Fruit fly (Drosophila melanogaster) whole organism, embryonic: Measurements from ENCODE around the gene Or67d.

Experiments
- Bdp1 ChIP-seq: fragments of 200-800 bp; sonication (Bioruptor generic); optimal IDR thresholded peaks from 3 replicates; lab custom pipeline; 2016; ENCODE audit warnings: missing biosample characterization, missing genetic modification characterization
- CG10565 ChIP-seq: fragments of 200-800 bp; sonication (Bioruptor generic); optimal IDR thresholded peaks from 3 replicates; lab custom pipeline; 2016; ENCODE audit warnings: missing biosample characterization, mild to moderate bottlenecking, missing genetic modification characterization
- CG11247 ChIP-seq: fragments of 200-800 bp; sonication (Bioruptor generic); IDR thresholded peaks from 2 replicates; pipeline ENCODE4 v1.3.6; 2022; ENCODE audit warnings: missing biosample characterization, missing genetic modification characterization
- CG11504 ChIP-seq: fragments of 200-800 bp; sonication (Bioruptor generic); optimal IDR thresholded peaks from 3 replicates; lab custom pipeline; 2019; ENCODE audit warnings: missing biosample characterization, mild to moderate bottlenecking, missing genetic modification characterization, moderate library complexity
- CG12219 ChIP-seq: fragments of 200-800 bp; sonication (Bioruptor generic); optimal IDR thresholded peaks from 3 replicates; lab custom pipeline; 2018; ENCODE audit warnings: missing biosample characterization, mild to moderate bottlenecking, missing genetic modification characterization
- CG12236 ChIP-seq: fragments of 200-800 bp; sonication (Bioruptor generic); optimal IDR thresholded peaks from 2 replicates; lab custom pipeline; 2016; ENCODE audit warnings: missing biosample characterization, missing genetic modification characterization
- CG1233 ChIP-seq: fragments of 200-800 bp; sonication (Bioruptor generic); optimal IDR thresholded peaks from 4 replicates; lab custom pipeline; 2018; ENCODE audit warnings: missing biosample characterization, mild to moderate bottlenecking, missing genetic modification characterization
- CG1602 ChIP-seq: fragments of 200-800 bp; sonication (Bioruptor generic); optimal IDR thresholded peaks from 3 replicates; lab custom pipeline; 2016; ENCODE audit warnings: missing biosample characterization, missing genetic modification characterization
- CG17361 ChIP-seq: fragments of 200-800 bp; sonication (Bioruptor generic); IDR thresholded peaks from 3 replicates; pipeline ENCODE4 v1.3.6; 2022; ENCODE audit warnings: missing biosample characterization, missing genetic modification characterization
- CG17568 ChIP-seq: fragments of 200-800 bp; sonication (Bioruptor generic); optimal IDR thresholded peaks from 2 replicates; lab custom pipeline; 2018; ENCODE audit warnings: missing biosample characterization, mild to moderate bottlenecking, missing genetic modification characterization, moderate library complexity
- CG1832 ChIP-seq: fragments of 200-800 bp; sonication (Bioruptor generic); optimal IDR thresholded peaks from 2 replicates; lab custom pipeline; 2017; ENCODE audit warnings: missing biosample characterization, mild to moderate bottlenecking, missing genetic modification characterization, inconsistent platforms
- CG33557 ChIP-seq: fragments of 200-800 bp; sonication (Bioruptor generic); optimal IDR thresholded peaks from 2 replicates; lab custom pipeline; 2019; ENCODE audit warnings: missing biosample characterization, mild to moderate bottlenecking, missing genetic modification characterization, moderate library complexity
- CG42726 ChIP-seq: fragments of 200-800 bp; sonication (Bioruptor generic); IDR thresholded peaks from 2 replicates; pipeline ENCODE4 v1.3.6; 2022; ENCODE audit warnings: missing biosample characterization, missing genetic modification characterization; ENCODE audit not compliant: partially characterized antibody
- CG43689 ChIP-seq: fragments of 200-800 bp; sonication (Bioruptor generic); IDR thresholded peaks from 2 replicates; pipeline ENCODE4 v1.3.6; 2022; ENCODE audit warnings: missing biosample characterization, missing genetic modification characterization
- CG4404 ChIP-seq: fragments of 200-800 bp; sonication (Bioruptor generic); IDR thresholded peaks from 2 replicates; pipeline ENCODE4 v1.3.6; 2022; ENCODE audit warnings: missing biosample characterization, missing genetic modification characterization
- CG5245 ChIP-seq: fragments of 200-800 bp; sonication (Bioruptor generic); optimal IDR thresholded peaks from 3 replicates; lab custom pipeline; 2016; ENCODE audit warnings: missing biosample characterization, missing genetic modification characterization
- CG5953 ChIP-seq: fragments of 200-800 bp; sonication (Bioruptor generic); IDR thresholded peaks from 2 replicates; pipeline ENCODE4 v1.3.6; 2022; ENCODE audit warnings: missing biosample characterization, missing genetic modification characterization
- CG6272 ChIP-seq: fragments of 200-800 bp; sonication (Bioruptor generic); IDR thresholded peaks from 2 replicates; pipeline ENCODE4 v1.3.6; 2022; ENCODE audit warnings: missing biosample characterization, missing genetic modification characterization
- CG7556 ChIP-seq: fragments of 200-800 bp; sonication (Bioruptor generic); optimal IDR thresholded peaks from 2 replicates; lab custom pipeline; 2017; ENCODE audit warnings: missing biosample characterization, mild to moderate bottlenecking, missing genetic modification characterization
- CG7745 ChIP-seq: fragments of 200-800 bp; sonication (Bioruptor generic); optimal IDR thresholded peaks from 2 replicates; lab custom pipeline; 2018; ENCODE audit warnings: missing biosample characterization, mild to moderate bottlenecking, missing genetic modification characterization, moderate library complexity
- CG8388 ChIP-seq: fragments of 200-800 bp; sonication (Bioruptor generic); optimal IDR thresholded peaks from 2 replicates; lab custom pipeline; 2019; ENCODE audit warnings: missing biosample characterization, mild to moderate bottlenecking, missing genetic modification characterization, moderate library complexity
- CG9797 ChIP-seq: fragments of 200-800 bp; sonication (Bioruptor generic); optimal IDR thresholded peaks from 3 replicates; lab custom pipeline; 2018; ENCODE audit warnings: missing biosample characterization, mild to moderate bottlenecking, missing genetic modification characterization
- Dbx ChIP-seq: fragments of 200-800 bp; sonication (Bioruptor generic); IDR thresholded peaks from 3 replicates; pipeline ENCODE4 v1.3.6; 2022; ENCODE audit warnings: missing biosample characterization, missing genetic modification characterization
- Dll ChIP-seq: fragments of 200-800 bp; sonication (Bioruptor generic); IDR thresholded peaks from 4 replicates; pipeline ENCODE4 v1.3.6; 2022; ENCODE audit warnings: missing biosample characterization, missing genetic modification characterization; ENCODE audit not compliant: partially characterized antibody
- Fer2 ChIP-seq: fragments of 200-800 bp; sonication (Bioruptor generic); optimal IDR thresholded peaks from 2 replicates; lab custom pipeline; 2018; ENCODE audit warnings: missing biosample characterization, mild to moderate bottlenecking, missing genetic modification characterization, moderate library complexity
- MTF-1 ChIP-seq: fragments of 200-800 bp; sonication (Bioruptor generic); optimal IDR thresholded peaks from 2 replicates; lab custom pipeline; 2018; ENCODE audit warnings: missing biosample characterization, mild to moderate bottlenecking, missing genetic modification characterization, borderline replicate concordance
- Mad ChIP-seq: fragments of 200-800 bp; sonication (Bioruptor generic); optimal IDR thresholded peaks from 2 replicates; lab custom pipeline; 2016; ENCODE audit warnings: missing biosample characterization, missing genetic modification characterization
- Meics ChIP-seq: fragments of 200-800 bp; sonication (Bioruptor generic); optimal IDR thresholded peaks from 2 replicates; lab custom pipeline; 2017; ENCODE audit warnings: missing biosample characterization, mild to moderate bottlenecking, missing genetic modification characterization
- Myb ChIP-seq: fragments of 200-800 bp; sonication (Bioruptor generic); optimal IDR thresholded peaks from 2 replicates; lab custom pipeline; 2016; ENCODE audit warnings: missing biosample characterization, missing genetic modification characterization
- Oaz ChIP-seq: fragments of 200-800 bp; sonication (Bioruptor generic); IDR thresholded peaks from 2 replicates; pipeline ENCODE4 v1.3.6; 2022; ENCODE audit warnings: missing biosample characterization, missing genetic modification characterization
- Sox100B ChIP-seq: fragments of 200-800 bp; sonication (Bioruptor generic); optimal IDR thresholded peaks from 3 replicates; lab custom pipeline; 2018; ENCODE audit warnings: missing biosample characterization, mild to moderate bottlenecking, missing genetic modification characterization
- TFAM ChIP-seq: fragments of 200-800 bp; sonication (Bioruptor generic); optimal IDR thresholded peaks from 2 replicates; lab custom pipeline; 2017; ENCODE audit warnings: missing biosample characterization, missing genetic modification characterization, inconsistent platforms
- Xbp1 ChIP-seq: fragments of 200-800 bp; sonication (Bioruptor generic); optimal IDR thresholded peaks from 3 replicates; lab custom pipeline; 2016; ENCODE audit warnings: missing biosample characterization, mild to moderate bottlenecking, missing genetic modification characterization
- bab2 ChIP-seq: fragments of 200-800 bp; sonication (Bioruptor generic); optimal IDR thresholded peaks from 2 replicates; lab custom pipeline; 2016; ENCODE audit warnings: missing biosample characterization, missing genetic modification characterization
- br ChIP-seq: fragments of >200 bp; optimal IDR thresholded peaks from 2 replicates; lab custom pipeline; 2017
- chinmo ChIP-seq: fragments of 200-800 bp; sonication (Bioruptor generic); IDR thresholded peaks from 4 replicates; pipeline ENCODE4 v1.3.6; 2022; ENCODE audit warnings: missing biosample characterization, missing genetic modification characterization; ENCODE audit not compliant: partially characterized antibody
- chn ChIP-seq: fragments of 200-800 bp; sonication (Bioruptor generic); optimal IDR thresholded peaks from 2 replicates; lab custom pipeline; 2016; ENCODE audit warnings: missing biosample characterization, missing genetic modification characterization
- fru ChIP-seq: fragments of >200 bp; optimal IDR thresholded peaks from 2 replicates; lab custom pipeline; 2017
- hth ChIP-seq: fragments of >200 bp; optimal IDR thresholded peaks from 2 replicates; lab custom pipeline; 2017; ENCODE audit warnings: inconsistent platforms
- jigr1 ChIP-seq: fragments of 200-800 bp; sonication (Bioruptor generic); IDR thresholded peaks from 3 replicates; pipeline ENCODE4 v1.3.6; 2022; ENCODE audit warnings: missing biosample characterization, missing genetic modification characterization
- klu ChIP-seq: fragments of 200-800 bp; sonication (Bioruptor generic); IDR thresholded peaks from 2 replicates; pipeline ENCODE4 v1.3.6; 2022; ENCODE audit warnings: missing biosample characterization, missing genetic modification characterization
- lola ChIP-seq, 3 experiments: fragments of >200 bp in 2 of 3; fragments of 200-800 bp in 1 of 3; sonication (Bioruptor generic) in 1 of 3; optimal IDR thresholded peaks; 2 replicates each; lab custom pipeline; 2017 to 2019; ENCODE audit warnings: missing biosample characterization in 3 of 3, missing genetic modification characterization in 3 of 3, mild to moderate bottlenecking in 1 of 3, moderate library complexity in 1 of 3
- otp ChIP-seq: fragments of 200-800 bp; sonication (Bioruptor generic); IDR thresholded peaks from 3 replicates; pipeline ENCODE4, ENCODE4 v1.3.6; 2022; ENCODE audit warnings: missing biosample characterization, missing genetic modification characterization
- pho ChIP-seq: fragments of 200-800 bp; sonication (Bioruptor generic); optimal IDR thresholded peaks from 2 replicates; lab custom pipeline; 2016; ENCODE audit warnings: missing biosample characterization, missing genetic modification characterization
- run ChIP-seq: fragments of 200-800 bp; sonication (Bioruptor generic); optimal IDR thresholded peaks from 3 replicates; lab custom pipeline; 2018; ENCODE audit warnings: missing biosample characterization, mild to moderate bottlenecking, missing genetic modification characterization
- sc ChIP-seq, 3 experiments: fragments of >200 bp in 2 of 3; fragments of 200-800 bp in 1 of 3; sonication (Bioruptor generic) in 1 of 3; optimal IDR thresholded peaks; 2 replicates in 2 of 3; 3 replicates in 1 of 3; lab custom pipeline; 2017; ENCODE audit warnings: mild to moderate bottlenecking in 1 of 3, missing biosample characterization in 1 of 3, missing genetic modification characterization in 1 of 3, missing genetic modification reagents in 1 of 3
- sd ChIP-seq: fragments of 200-800 bp; sonication (Bioruptor generic); optimal IDR thresholded peaks from 3 replicates; lab custom pipeline; 2018; ENCODE audit warnings: missing biosample characterization, mild to moderate bottlenecking, missing genetic modification characterization, moderate library complexity
- seq ChIP-seq: fragments of 200-800 bp; sonication (Bioruptor generic); IDR thresholded peaks from 2 replicates; pipeline ENCODE4 v1.3.6; 2022; ENCODE audit warnings: missing biosample characterization, missing genetic modification characterization
- tap ChIP-seq: fragments of 200-800 bp; optimal IDR thresholded peaks from 3 replicates; lab custom pipeline; 2019; ENCODE audit warnings: missing biosample characterization, mild to moderate bottlenecking, missing genetic modification characterization, moderate library complexity
- tll ChIP-seq, 2 experiments: fragments of 200-800 bp in 1 of 2; fragments of >200 bp in 1 of 2; sonication (Bioruptor generic) in 1 of 2; optimal IDR thresholded peaks; 2 replicates each; lab custom pipeline; 2017 to 2019; ENCODE audit warnings: missing biosample characterization in 2 of 2, missing genetic modification characterization in 2 of 2, mild to moderate bottlenecking in 1 of 2, moderate library complexity in 1 of 2
- vvl ChIP-seq: fragments of 200-800 bp; sonication (Bioruptor generic); IDR thresholded peaks from 2 replicates; pipeline ENCODE4 v1.3.6; 2022; ENCODE audit warnings: missing biosample characterization, missing genetic modification characterization

The Or67d gene

DNA sequence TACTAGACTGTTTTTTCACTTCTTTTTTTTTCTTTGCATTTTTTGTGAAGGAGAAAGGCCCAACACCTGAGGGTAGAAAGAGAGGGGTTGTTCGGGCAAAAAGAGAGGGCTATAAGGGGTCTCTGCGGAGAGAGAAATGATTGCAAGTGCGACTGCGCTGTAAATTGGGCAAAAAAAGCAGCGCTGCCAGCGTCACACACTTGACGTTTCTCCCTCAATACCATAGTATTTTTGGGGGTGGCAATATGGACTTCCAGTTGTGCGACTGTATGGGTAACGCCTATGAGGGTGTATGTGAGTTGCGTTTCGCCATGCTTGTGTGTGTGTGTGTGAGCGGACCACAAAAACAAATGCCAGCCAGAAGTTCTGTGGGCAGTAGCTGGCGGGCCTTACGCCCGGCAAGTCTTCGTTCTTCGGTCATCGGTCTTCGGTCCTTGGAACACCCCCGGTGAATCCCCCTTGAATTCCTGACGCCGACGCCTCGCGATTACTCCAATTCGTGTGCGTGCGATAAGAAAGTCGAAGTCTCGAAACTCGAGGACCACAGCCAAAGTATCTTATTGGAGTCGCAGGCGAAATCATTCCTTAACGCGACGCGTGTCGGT lies 33.4 kb downstream of the Or67d start (continued):
- TF ChIP-seq CG11504 (tag; lab: Kevin White, UChicago): no peak
- no peak for TF ChIP-seq CG8388 (GFP tag; lab: Kevin White, UChicago)
- no peak for TF ChIP-seq CG12236 (GFP tag; lab: Kevin White, UChicago)
- no peak for TF ChIP-seq CG17568
- TF ChIP-seq CG5245 (GFP tag; lab: Kevin White, UChicago): no peak
- no peak for TF ChIP-seq Oaz (GFP tag; lab: Robert Waterston, UW)
- no peak for TF ChIP-seq CG4404 (GFP tag; lab: Robert Waterston, UW)
- TF ChIP-seq CG43689 (GFP tag; lab: Robert Waterston, UW): no peak
- TF ChIP-seq CG12219: no peak
- TF ChIP-seq Meics (GFP tag; lab: Kevin White, UChicago): no peak
- no peak for TF ChIP-seq klu (GFP tag; lab: Robert Waterston, UW)
- no peak for TF ChIP-seq Fer2 (tag; lab: Kevin White, UChicago)
- no peak for TF ChIP-seq MTF-1
- TF ChIP-seq CG33557: no peak
- TF ChIP-seq Myb: no peak
- TF ChIP-seq CG5953 (GFP tag; lab: Robert Waterston, UW): 0 out of 2 replicates have a peak, but pooled peaks have one; percentile 19
- 0 out of 4 replicates have a peak, but pooled peaks have one; percentile 48 for TF ChIP-seq chinmo (GFP tag; lab: Robert Waterston, UW)
- no peak for TF ChIP-seq CG11247
- no peak for TF ChIP-seq TFAM (GFP tag; lab: Kevin White, UChicago)
- no peak for TF ChIP-seq Dll (GFP tag; lab: Robert Waterston, UW)
- no peak for TF ChIP-seq lola (GFP tag; optimal IDR thresholded peaks at IDR 0.05; lab: Kevin White, UChicago)
- TF ChIP-seq CG6272: no peak
- no peak for TF ChIP-seq sd
- no peak for TF ChIP-seq bab2 (GFP tag; lab: Kevin White, UChicago)
- no peak for TF ChIP-seq jigr1 (GFP tag; lab: Robert Waterston, UW)
- no peak for TF ChIP-seq CG17361 (GFP tag; lab: Robert Waterston, UW)
- TF ChIP-seq CG1602 (GFP tag; lab: Kevin White, UChicago): no peak
- TF ChIP-seq CG7745 (tag; lab: Kevin White, UChicago): no peak
- TF ChIP-seq Dbx (GFP tag; lab: Robert Waterston, UW): no peak
- peak; percentile 52 for TF ChIP-seq CG1832 (GFP tag; lab: Kevin White, UChicago)
- no peak for TF ChIP-seq fru (lab: Kevin White, UChicago)
- TF ChIP-seq chn: no peak
- TF ChIP-seq Mad (GFP tag; lab: Kevin White, UChicago): no peak
- TF ChIP-seq Sox100B (GFP tag; lab: Kevin White, UChicago): no peak
- TF ChIP-seq CG10565 (GFP tag; lab: Kevin White, UChicago): no peak
- TF ChIP-seq Xbp1 (GFP tag; lab: Kevin White, UChicago): no peak
- no peak for TF ChIP-seq otp (GFP tag; lab: Robert Waterston, UW)
- no peak for TF ChIP-seq run
- TF ChIP-seq pho (GFP tag; lab: Kevin White, UChicago): no peak
- TF ChIP-seq br (lab: Kevin White, UChicago): no peak
- no peak for TF ChIP-seq hth (lab: Kevin White, UChicago)
- no peak for TF ChIP-seq tll (GFP tag; optimal IDR thresholded peaks at IDR 0.05; lab: Kevin White, UChicago)
- peak; percentile 65; the same call in 1 of the 2 replicates for TF ChIP-seq seq (GFP tag; lab: Robert Waterston, UW)
- TF ChIP-seq CG9797 (GFP tag; lab: Kevin White, UChicago): no peak
- no peak for TF ChIP-seq CG42726 (GFP tag; lab: Robert Waterston, UW)
- no peak for TF ChIP-seq Bdp1 (GFP tag; lab: Kevin White, UChicago)
- TF ChIP-seq vvl: 0 out of 2 replicates have a peak, but pooled peaks have one; percentile 10
- TF ChIP-seq CG1233: no peak
- no peak for TF ChIP-seq tap (tag; lab: Kevin White, UChicago)
- TF ChIP-seq CG7556 (GFP tag; lab: Kevin White, UChicago): no peak
- no peak for TF ChIP-seq sc (optimal IDR thresholded peaks at IDR 0.05; lab: Kevin White, UChicago)
- TF ChIP-seq sc (GFP tag; optimal IDR thresholded peaks at IDR 0.05; lab: Kevin White, UChicago): no peak
